Fruit fly (Drosophila melanogaster) Kc167 (cell line): ENCODE results near the gene Snoo.

Experiments used
- Myc ChIP-seq: fragments of >200 bp; optimal IDR thresholded peaks from 2 replicates; lab custom pipeline; 2017; ENCODE audit warnings: missing external identifiers
- Sin3A ChIP-seq: fragments of >200 bp; optimal IDR thresholded peaks from 2 replicates; lab custom pipeline; 2018; ENCODE audit warnings: missing external identifiers
- h ChIP-seq: fragments of >200 bp; optimal IDR thresholded peaks from 3 replicates; lab custom pipeline; 2018; ENCODE audit warnings: missing external identifiers
- insv ChIP-seq: fragments of >200 bp; optimal IDR thresholded peaks from 3 replicates; lab custom pipeline; 2018; ENCODE audit warnings: missing external identifiers
- psq ChIP-seq: fragments of >200 bp; optimal IDR thresholded peaks from 2 replicates; lab custom pipeline; 2017; ENCODE audit warnings: missing external identifiers
- ttk ChIP-seq: sonication (Bioruptor generic); optimal IDR thresholded peaks from 2 replicates; lab custom pipeline; 2017; ENCODE audit warnings: missing external identifiers

Snoo gene

dm6 chr2L:7941954-7942353 is 42.0 kb downstream of the Snoo start:
- TF ChIP-seq Sin3A (lab: Kevin White, UChicago) = no peak
- no peak for TF ChIP-seq h
- TF ChIP-seq psq = no peak
- TF ChIP-seq Myc (lab: Kevin White, UChicago) = no peak
- TF ChIP-seq insv = no peak
- TF ChIP-seq ttk = no peak

dm6 chr2L:7940459-7941343 is 43.3 kb downstream of the Snoo start:
- TF ChIP-seq h (no peak), Sin3A (lab: Kevin White, UChicago) (no peak), Myc (lab: Kevin White, UChicago) (no peak), psq (no peak), ttk (no peak), insv (no peak)

dm6 chr2L:7938488-7938887 is 45.5 kb downstream of the Snoo start:
- TF ChIP-seq h = no peak
- TF ChIP-seq insv = no peak
- no peak for TF ChIP-seq ttk
- no peak for TF ChIP-seq Sin3A (lab: Kevin White, UChicago)
- no peak for TF ChIP-seq Myc (lab: Kevin White, UChicago)
- TF ChIP-seq psq = no peak

- TF ChIP-seq Myc (lab: Kevin White, UChicago) = no peak
- no peak for TF ChIP-seq psq
- no peak for TF ChIP-seq insv
Measured at dm6 chr2L:7936391-7936790, 47.6 kb downstream of the Snoo start.

- TF ChIP-seq psq (no peak), insv (no peak), Myc (lab: Kevin White, UChicago) (no peak), ttk (no peak), h (no peak), Sin3A (lab: Kevin White, UChicago) (no peak)
Measured at dm6 chr2L:7933186-7933585, 50.8 kb downstream of the Snoo start.

dm6 chr2L:7932091-7932769 is 51.8 kb downstream of the Snoo start:
- no peak for TF ChIP-seq insv
- no peak for TF ChIP-seq h
- no peak for TF ChIP-seq Sin3A (lab: Kevin White, UChicago)
- no peak for TF ChIP-seq psq
- TF ChIP-seq ttk = no peak
- no peak for TF ChIP-seq Myc (lab: Kevin White, UChicago)

dm6 chr2L:7931218-7931617 is 52.8 kb downstream of the Snoo start:
- no peak for TF ChIP-seq Myc (lab: Kevin White, UChicago)
- no peak for TF ChIP-seq h
- TF ChIP-seq insv = no peak
- TF ChIP-seq Sin3A (lab: Kevin White, UChicago) = no peak

dm6 chr2L:7930737-7931136 is 53.3 kb downstream of the Snoo start:
- TF ChIP-seq ttk (no peak), Sin3A (lab: Kevin White, UChicago) (no peak), h (no peak), psq (no peak), Myc (lab: Kevin White, UChicago) (no peak), insv (no peak)

- no peak for TF ChIP-seq Myc (lab: Kevin White, UChicago)
- no peak for TF ChIP-seq psq
- TF ChIP-seq ttk = no peak
- TF ChIP-seq Sin3A (lab: Kevin White, UChicago) = no peak
- no peak for TF ChIP-seq h
- TF ChIP-seq insv = no peak
Measured at dm6 chr2L:7926288-7927061, 57.5 kb downstream of the Snoo start.

dm6 chr2L:7925389-7925788 is 58.6 kb downstream of the Snoo start:
- no peak for TF ChIP-seq insv
- TF ChIP-seq Sin3A (lab: Kevin White, UChicago) = no peak
- no peak for TF ChIP-seq Myc (lab: Kevin White, UChicago)
- no peak for TF ChIP-seq psq
- no peak for TF ChIP-seq ttk
- no peak for TF ChIP-seq h

- TF ChIP-seq h (no peak), Myc (lab: Kevin White, UChicago) (no peak), Sin3A (lab: Kevin White, UChicago) (no peak), insv (no peak), ttk (no peak), psq (no peak)
Measured at dm6 chr2L:7923636-7924301, 60.2 kb downstream of the Snoo start.

dm6 chr2L:7922088-7922487 is 61.9 kb downstream of the Snoo start:
- TF ChIP-seq insv (no peak), ttk (no peak), psq (no peak), h (no peak), Sin3A (lab: Kevin White, UChicago) (no peak), Myc (lab: Kevin White, UChicago) (no peak)
